Worm (Caenorhabditis elegans) whole organism, midembryonic: Measurements from ENCODE around the gene srh-265.

Source experiments
- T22C8.4 ChIP-seq: fragments of 200-800 bp; sonication (Bioruptor generic); IDR thresholded peaks from 2 replicates; pipeline ENCODE4 v1.3.6; 2022; ENCODE audit warnings: missing genetic modification characterization, missing compliant biosample characterization
- cog-1 ChIP-seq: sonication (generic microtip); optimal IDR thresholded peaks from 2 replicates; lab custom pipeline; 2016; ENCODE audit warnings: missing genetic modification characterization, missing compliant biosample characterization
- flt-1 ChIP-seq: fragments of 200-800 bp; sonication (Bioruptor generic); IDR thresholded peaks from 2 replicates; pipeline ENCODE4 v1.3.6; 2022; ENCODE audit warnings: missing genetic modification characterization, missing compliant biosample characterization
- klf-2 ChIP-seq: fragments of 200-800 bp; sonication (Bioruptor generic); conservative IDR thresholded peaks from 2 replicates; pipeline ENCODE4 v1.3.6; 2022; ENCODE audit warnings: missing genetic modification reagents, missing genetic modification characterization, missing compliant biosample characterization
- med-1 ChIP-seq: sonication (generic microtip); optimal IDR thresholded peaks from 2 replicates; lab custom pipeline; 2017; ENCODE audit warnings: missing genetic modification characterization, mild to moderate bottlenecking, missing compliant biosample characterization, antibody characterized with exemption, missing genetic modification reagents; ENCODE audit not compliant: insufficient read depth
- ref-1 ChIP-seq: fragments of 200-800 bp; sonication (Bioruptor generic); conservative IDR thresholded peaks from 2 replicates; pipeline ENCODE4 v1.3.6; 2022; ENCODE audit warnings: missing genetic modification reagents, missing genetic modification characterization, missing compliant biosample characterization
- tab-1 ChIP-seq: fragments of 200-800 bp; sonication (Bioruptor generic); IDR thresholded peaks from 2 replicates; pipeline ENCODE4 v1.3.6; 2022; ENCODE audit warnings: missing genetic modification characterization, missing compliant biosample characterization
- ztf-23 ChIP-seq: fragments of 200-800 bp; sonication (Bioruptor generic); IDR thresholded peaks from 2 replicates; pipeline ENCODE4 v1.3.6; 2022; ENCODE audit warnings: missing genetic modification reagents, missing genetic modification characterization, missing compliant biosample characterization
- ztf-29 ChIP-seq: fragments of 200-800 bp; sonication (Bioruptor generic); IDR thresholded peaks from 2 replicates; pipeline ENCODE4 v1.3.6; 2022; ENCODE audit warnings: missing genetic modification reagents, missing genetic modification characterization, missing compliant biosample characterization

Gene srh-265

ce11 chrV:15451421-15451820 is 35.4 kb downstream of the srh-265 start, which contains the start of gene srw-33:
Gene srw-33 (minus strand): TSS chrV:15451521.
- TF ChIP-seq tab-1 (GFP tag; lab: Robert Waterston, UW) (no peak), flt-1 (GFP tag; lab: Robert Waterston, UW) (no peak), ref-1 (GFP tag; lab: Robert Waterston, UW) (no peak), T22C8.4 (GFP tag; lab: Robert Waterston, UW) (no peak), cog-1 (no peak), ztf-23 (no peak), ztf-29 (no peak), klf-2 (no peak), med-1 (GFP tag; lab: Kevin White, UChicago) (no peak)

DNA sequence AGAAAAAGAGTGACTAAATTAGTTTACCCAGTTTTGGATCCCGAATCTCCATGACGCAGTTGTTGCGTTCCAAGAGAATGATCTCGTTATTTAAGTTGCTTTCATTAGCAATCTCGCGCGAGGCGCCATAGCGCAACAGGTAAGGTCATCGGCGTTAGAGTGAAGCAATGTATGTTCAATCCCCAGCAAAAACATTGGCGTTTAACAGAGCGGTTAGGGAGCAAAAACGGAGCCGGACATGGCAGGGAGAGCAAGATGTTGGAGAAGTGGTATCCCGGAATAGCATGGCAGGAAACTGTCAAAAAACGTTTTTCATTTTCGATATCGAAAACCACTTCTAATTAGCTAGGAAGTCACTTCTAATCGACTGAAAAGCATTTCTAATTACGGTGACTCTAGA is 38.3 kb downstream of the srh-265 start:
- TF ChIP-seq klf-2: no peak
- no peak for TF ChIP-seq tab-1 (GFP tag; lab: Robert Waterston, UW)
- 0 out of 2 replicates have a peak, but pooled peaks have one; percentile 26 for TF ChIP-seq ztf-23

DNA sequence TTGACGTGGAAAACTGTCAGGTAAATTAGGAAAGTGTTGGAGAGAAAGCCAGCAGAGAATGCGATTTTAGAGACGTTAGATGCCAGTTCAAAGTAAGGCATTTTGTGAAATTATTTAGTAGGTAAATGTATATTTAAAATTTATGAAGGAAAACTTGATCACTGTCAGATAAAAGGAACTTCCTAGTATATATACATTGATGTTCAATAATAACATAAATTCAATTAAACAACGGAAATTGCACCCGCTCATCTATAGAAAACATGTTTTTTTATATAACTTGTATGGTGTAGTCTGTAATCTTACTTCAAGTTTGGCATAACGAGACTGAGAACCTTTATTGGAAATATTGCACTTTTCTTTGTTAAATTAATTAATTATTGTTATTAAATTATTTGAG is 43.0 kb downstream of the srh-265 start, which contains the start of gene str-71:
str-71 (minus strand) TSS at position 101 of the 400 bp plus-strand sequence.
- no peak for TF ChIP-seq ref-1 (GFP tag; lab: Robert Waterston, UW)
- TF ChIP-seq tab-1 (GFP tag; lab: Robert Waterston, UW): no peak
- TF ChIP-seq ztf-29: no peak
- no peak for TF ChIP-seq flt-1 (GFP tag; lab: Robert Waterston, UW)
- no peak for TF ChIP-seq cog-1
- TF ChIP-seq ztf-23: no peak
- no peak for TF ChIP-seq med-1 (GFP tag; lab: Kevin White, UChicago)
- TF ChIP-seq T22C8.4 (GFP tag; lab: Robert Waterston, UW): no peak
- TF ChIP-seq klf-2: no peak

- TF ChIP-seq flt-1 (GFP tag; lab: Robert Waterston, UW): no peak
- no peak for TF ChIP-seq tab-1 (GFP tag; lab: Robert Waterston, UW)
- TF ChIP-seq klf-2: no peak
- TF ChIP-seq cog-1: no peak
- no peak for TF ChIP-seq ref-1 (GFP tag; lab: Robert Waterston, UW)
- TF ChIP-seq T22C8.4 (GFP tag; lab: Robert Waterston, UW): no peak
- no peak for TF ChIP-seq ztf-23
- no peak for TF ChIP-seq med-1 (GFP tag; lab: Kevin White, UChicago)
- no peak for TF ChIP-seq ztf-29
These were observed 48.4 kb downstream of the srh-265 start, which contains the start of gene rocf-1 for ce11 chrV:15464402-15464801. Gene rocf-1 (minus strand): TSS chrV:15464502.

ce11 chrV:15465032-15465727 is 49.1 kb downstream of the srh-265 start, which contains the start of gene pqn-71:
Gene pqn-71 (plus strand): TSS chrV:15465677.
- TF ChIP-seq ztf-29: peak; percentile 83; the same call in 1 of the 2 replicates
- peak; percentile 91 for TF ChIP-seq cog-1
- peak; percentile 88; the same call in 1 of the 2 replicates for TF ChIP-seq klf-2
- TF ChIP-seq flt-1 (GFP tag; lab: Robert Waterston, UW): peak; percentile 91
- TF ChIP-seq tab-1 (GFP tag; lab: Robert Waterston, UW): peak; percentile 92; the same call in 1 of the 2 replicates
- peak; percentile 77 for TF ChIP-seq T22C8.4 (GFP tag; lab: Robert Waterston, UW)
- TF ChIP-seq ztf-23: peak; percentile 90
- TF ChIP-seq ref-1 (GFP tag; lab: Robert Waterston, UW): peak; percentile 77; the same call in 1 of the 2 replicates
- TF ChIP-seq med-1 (GFP tag; lab: Kevin White, UChicago): peak; percentile 68

DNA sequence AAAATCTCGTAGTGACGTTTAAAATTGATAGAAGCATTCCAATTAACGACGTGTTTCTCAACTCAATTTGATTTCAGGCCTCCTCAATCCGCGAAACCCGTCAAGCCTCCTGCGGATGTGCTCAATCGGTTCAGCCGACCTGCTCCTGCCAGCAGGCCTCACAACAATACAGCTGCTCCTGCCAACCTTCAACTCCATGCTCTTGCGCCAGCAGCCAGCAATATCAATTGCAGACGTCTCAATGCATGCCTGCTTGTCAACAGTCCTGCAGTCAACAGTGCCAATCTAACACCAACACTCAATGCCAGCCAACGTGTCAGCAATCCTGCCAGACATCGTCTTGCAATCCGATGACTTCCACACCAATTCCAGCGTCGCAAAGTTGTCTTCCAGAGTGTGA is 50.0 kb downstream of the srh-265 start:
- TF ChIP-seq T22C8.4 (GFP tag; lab: Robert Waterston, UW): no peak
- no peak for TF ChIP-seq med-1 (GFP tag; lab: Kevin White, UChicago)
- no peak for TF ChIP-seq ztf-23
- TF ChIP-seq flt-1 (GFP tag; lab: Robert Waterston, UW): no peak
- TF ChIP-seq klf-2: no peak
- no peak for TF ChIP-seq tab-1 (GFP tag; lab: Robert Waterston, UW)
- TF ChIP-seq cog-1: no peak
- TF ChIP-seq ref-1 (GFP tag; lab: Robert Waterston, UW): no peak
- TF ChIP-seq ztf-29: no peak

DNA sequence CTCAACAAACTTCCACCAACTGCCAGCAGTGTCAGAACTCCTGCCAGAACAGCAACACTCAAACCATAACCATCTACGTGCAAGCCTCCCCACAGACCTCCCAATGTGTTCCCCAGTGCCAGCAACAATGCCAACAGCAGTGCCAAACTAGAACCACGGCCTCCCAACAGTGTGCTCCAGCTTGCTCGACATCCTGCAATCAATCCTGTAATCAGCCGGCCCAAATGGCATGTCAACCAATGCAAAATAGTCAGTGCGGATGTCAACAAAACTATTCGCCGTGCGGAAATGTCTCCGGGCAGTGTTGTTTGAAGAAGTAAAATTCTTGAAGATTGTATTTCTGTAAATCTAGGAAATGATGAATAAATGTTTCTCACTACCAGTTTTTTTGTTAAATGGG is 50.7 kb downstream of the srh-265 start:
- no peak for TF ChIP-seq flt-1 (GFP tag; lab: Robert Waterston, UW)
